Worm (Caenorhabditis elegans) whole organism, L1 larva: ENCODE measurements around the gene srv-1.

Experiments
- C04F5.9 ChIP-seq: sonication (generic microtip); optimal IDR thresholded peaks from 2 replicates; lab custom pipeline; 2016; ENCODE audit warnings: missing genetic modification characterization, missing compliant biosample characterization
- Y116A8C.19 ChIP-seq: sonication (generic microtip); optimal IDR thresholded peaks from 2 replicates; lab custom pipeline; 2016; ENCODE audit warnings: missing compliant biosample characterization, missing genetic modification characterization, borderline replicate concordance
- aly-2 ChIP-seq: fragments of 150-350 bp; optimal IDR thresholded peaks from 2 replicates; lab custom pipeline; 2014; ENCODE audit warnings: missing biosample characterization, missing genetic modification characterization
- ama-1 ChIP-seq: fragments of 150-350 bp; optimal IDR thresholded peaks from 2 replicates; lab custom pipeline; 2014
- ceh-8 ChIP-seq: fragments of 200-800 bp; sonication (Bioruptor generic); optimal IDR thresholded peaks from 2 replicates; lab custom pipeline; 2018; ENCODE audit warnings: mild to moderate bottlenecking, missing genetic modification characterization, moderate library complexity, missing compliant biosample characterization
- ceh-82 ChIP-seq, 3 experiments: fragments of 150-350 bp in 1 of 3; sonication (generic microtip) in 2 of 3; optimal IDR thresholded peaks; 2 replicates each; lab custom pipeline; 2014 to 2017; ENCODE audit warnings: missing biosample characterization in 3 of 3, missing genetic modification characterization in 3 of 3
- ceh-90 ChIP-seq: sonication (generic microtip); optimal IDR thresholded peaks from 2 replicates; lab custom pipeline; 2016; ENCODE audit warnings: missing genetic modification characterization, missing compliant biosample characterization
- dsc-1 ChIP-seq: sonication (generic microtip); optimal IDR thresholded peaks from 2 replicates; lab custom pipeline; 2016; ENCODE audit warnings: mild to moderate bottlenecking, missing genetic modification characterization, missing compliant biosample characterization
- efl-1 ChIP-seq, 4 experiments: fragments of 150-350 bp; optimal IDR thresholded peaks in 3 of 4; peaks in 1 of 4; 1 replicate in 1 of 4; 2 replicates in 3 of 4; lab custom pipeline; 2014; ENCODE audit warnings: missing biosample characterization in 2 of 4, missing genetic modification characterization in 2 of 4, missing genetic modification reagents in 2 of 4
- egl-27 ChIP-seq, 2 experiments: fragments of 150-350 bp in 1 of 2; sonication (generic microtip); optimal IDR thresholded peaks; 3 replicates each; lab custom pipeline; 2017 to 2018; ENCODE audit warnings: missing biosample characterization in 2 of 2, missing genetic modification characterization in 2 of 2, missing genetic modification reagents in 2 of 2
- elt-2 ChIP-seq: sonication (generic microtip); optimal IDR thresholded peaks from 2 replicates; lab custom pipeline; 2016; ENCODE audit warnings: missing genetic modification characterization, mild to moderate bottlenecking, inconsistent platforms, missing compliant biosample characterization, missing genetic modification reagents
- elt-3 ChIP-seq, 6 experiments: fragments of 150-350 bp in 1 of 6; sonication (generic microtip); optimal IDR thresholded peaks; 2 replicates each; lab custom pipeline; 2017 to 2018; ENCODE audit warnings: missing biosample characterization in 6 of 6, missing genetic modification characterization in 6 of 6, inconsistent platforms in 1 of 6
- fkh-10 ChIP-seq: sonication (generic microtip); optimal IDR thresholded peaks from 2 replicates; lab custom pipeline; 2017; ENCODE audit warnings: missing biosample characterization, missing genetic modification reagents, missing genetic modification characterization
- hpl-2 ChIP-seq: fragments of 150-350 bp; optimal IDR thresholded peaks from 2 replicates; lab custom pipeline; 2014; ENCODE audit warnings: missing biosample characterization, missing genetic modification reagents, missing genetic modification characterization
- irx-1 ChIP-seq: sonication (generic microtip); optimal IDR thresholded peaks from 2 replicates; lab custom pipeline; 2016; ENCODE audit warnings: missing genetic modification characterization, missing compliant biosample characterization
- isw-1 ChIP-seq: fragments of 200-800 bp; sonication (Bioruptor generic); IDR thresholded peaks from 2 replicates; pipeline ENCODE4 v1.3.6; 2022; ENCODE audit warnings: missing genetic modification characterization, missing compliant biosample characterization
- jun-1 ChIP-seq: fragments of 150-350 bp; optimal IDR thresholded peaks from 2 replicates; lab custom pipeline; 2014; ENCODE audit warnings: missing biosample characterization, missing genetic modification reagents, missing genetic modification characterization
- lin-13 ChIP-seq: fragments of 150-350 bp; optimal IDR thresholded peaks from 2 replicates; lab custom pipeline; 2014; ENCODE audit warnings: missing biosample characterization, missing genetic modification reagents, missing genetic modification characterization
- lin-15B ChIP-seq: fragments of 150-350 bp; sonication (generic microtip); optimal IDR thresholded peaks from 3 replicates; lab custom pipeline; 2014; ENCODE audit warnings: missing biosample characterization, missing genetic modification characterization
- lin-35 ChIP-seq, 2 experiments: fragments of 150-350 bp; optimal IDR thresholded peaks; 2 replicates each; lab custom pipeline; 2014; ENCODE audit warnings: missing biosample characterization in 2 of 2, missing genetic modification characterization in 2 of 2, missing genetic modification reagents in 2 of 2
- lsy-2 ChIP-seq, 2 experiments: fragments of 150-350 bp; optimal IDR thresholded peaks; 2 replicates each; lab custom pipeline; 2014; ENCODE audit warnings: missing biosample characterization in 2 of 2, missing genetic modification characterization in 2 of 2
- mef-2 ChIP-seq: fragments of 150-350 bp; optimal IDR thresholded peaks from 2 replicates; lab custom pipeline; 2014; ENCODE audit warnings: missing biosample characterization, missing genetic modification characterization
- mep-1 ChIP-seq: fragments of 150-350 bp; optimal IDR thresholded peaks from 2 replicates; lab custom pipeline; 2014; ENCODE audit warnings: missing biosample characterization, missing genetic modification characterization
- nhr-12 ChIP-seq: sonication (generic microtip); optimal IDR thresholded peaks from 2 replicates; lab custom pipeline; 2017; ENCODE audit warnings: missing biosample characterization, missing genetic modification characterization
- nhr-19 ChIP-seq: fragments of 200-800 bp; sonication (Bioruptor generic); conservative IDR thresholded peaks from 2 replicates; pipeline ENCODE4 v1.3.6; 2022; ENCODE audit warnings: missing genetic modification characterization, missing compliant biosample characterization
- nhr-237 ChIP-seq: fragments of 150-350 bp; optimal IDR thresholded peaks from 2 replicates; lab custom pipeline; 2014; ENCODE audit warnings: missing biosample characterization, missing genetic modification characterization
- nhr-47 ChIP-seq: sonication (generic microtip); optimal IDR thresholded peaks from 2 replicates; lab custom pipeline; 2016; ENCODE audit warnings: mild to moderate bottlenecking, missing genetic modification characterization, moderate library complexity, missing compliant biosample characterization
- nhr-71 ChIP-seq: sonication (generic microtip); optimal IDR thresholded peaks from 2 replicates; lab custom pipeline; 2016; ENCODE audit warnings: mild to moderate bottlenecking, missing genetic modification characterization, moderate library complexity, missing compliant biosample characterization
- nhr-76 ChIP-seq: sonication (generic microtip); optimal IDR thresholded peaks from 2 replicates; lab custom pipeline; 2017; ENCODE audit warnings: missing biosample characterization, missing genetic modification characterization
- nhr-90 ChIP-seq: sonication (generic microtip); optimal IDR thresholded peaks from 2 replicates; lab custom pipeline; 2016; ENCODE audit warnings: mild to moderate bottlenecking, missing genetic modification characterization, missing compliant biosample characterization; ENCODE audit not compliant: poor library complexity
- pax-3 ChIP-seq: fragments of 200-800 bp; sonication (Bioruptor generic); optimal IDR thresholded peaks from 2 replicates; lab custom pipeline; 2018; ENCODE audit warnings: mild to moderate bottlenecking, missing genetic modification characterization, moderate library complexity, missing compliant biosample characterization
- pqm-1 ChIP-seq: sonication (generic microtip); optimal IDR thresholded peaks from 3 replicates; lab custom pipeline; 2017; ENCODE audit warnings: missing biosample characterization, missing genetic modification characterization
- rnt-1 ChIP-seq: sonication (generic microtip); optimal IDR thresholded peaks from 2 replicates; lab custom pipeline; 2016; ENCODE audit warnings: mild to moderate bottlenecking, missing genetic modification characterization, moderate library complexity, missing compliant biosample characterization
- snpc-4 ChIP-seq: fragments of 150-350 bp; optimal IDR thresholded peaks from 2 replicates; lab custom pipeline; 2014; ENCODE audit warnings: missing biosample characterization, missing genetic modification characterization
- snu-23 ChIP-seq: sonication (generic microtip); optimal IDR thresholded peaks from 2 replicates; lab custom pipeline; 2016; ENCODE audit warnings: missing genetic modification characterization, missing compliant biosample characterization
- sox-4 ChIP-seq: sonication (generic microtip); optimal IDR thresholded peaks from 2 replicates; lab custom pipeline; 2016; ENCODE audit warnings: missing genetic modification characterization, missing compliant biosample characterization
- sptf-1 ChIP-seq: fragments of 150-350 bp; optimal IDR thresholded peaks from 2 replicates; lab custom pipeline; 2014; ENCODE audit warnings: missing biosample characterization, missing genetic modification characterization
- sup-37 ChIP-seq: fragments of 200-800 bp; sonication (Bioruptor generic); optimal IDR thresholded peaks from 2 replicates; lab custom pipeline; 2018; ENCODE audit warnings: mild to moderate bottlenecking, missing genetic modification characterization, missing compliant biosample characterization
- swsn-7 ChIP-seq: sonication (generic microtip); optimal IDR thresholded peaks from 2 replicates; lab custom pipeline; 2016; ENCODE audit warnings: missing genetic modification characterization, missing compliant biosample characterization
- unc-130 ChIP-seq: fragments of 150-350 bp; optimal IDR thresholded peaks from 2 replicates; lab custom pipeline; 2017; ENCODE audit warnings: missing biosample characterization, missing genetic modification characterization, inconsistent platforms
- unc-30 ChIP-seq: sonication (generic microtip); optimal IDR thresholded peaks from 2 replicates; lab custom pipeline; 2017; ENCODE audit warnings: missing biosample characterization, missing genetic modification characterization
- unc-86 ChIP-seq: sonication (generic microtip); optimal IDR thresholded peaks from 2 replicates; lab custom pipeline; 2016; ENCODE audit warnings: missing genetic modification characterization, missing compliant biosample characterization
- unc-98 ChIP-seq: fragments of 200-800 bp; sonication (Bioruptor generic); IDR thresholded peaks from 2 replicates; pipeline ENCODE4 v1.3.6; 2022; ENCODE audit warnings: missing genetic modification characterization, missing compliant biosample characterization
- vab-15 ChIP-seq: sonication (generic microtip); optimal IDR thresholded peaks from 2 replicates; lab custom pipeline; 2017; ENCODE audit warnings: missing genotype, mild to moderate bottlenecking, missing genetic modification characterization, missing compliant biosample characterization
- xbp-1 ChIP-seq: sonication (generic microtip); optimal IDR thresholded peaks from 2 replicates; lab custom pipeline; 2016; ENCODE audit warnings: missing genetic modification characterization, missing compliant biosample characterization
- zag-1 ChIP-seq: fragments of 150-350 bp; optimal IDR thresholded peaks from 2 replicates; lab custom pipeline; 2014; ENCODE audit warnings: missing biosample characterization, missing genetic modification characterization

srv-1 gene

DNA sequence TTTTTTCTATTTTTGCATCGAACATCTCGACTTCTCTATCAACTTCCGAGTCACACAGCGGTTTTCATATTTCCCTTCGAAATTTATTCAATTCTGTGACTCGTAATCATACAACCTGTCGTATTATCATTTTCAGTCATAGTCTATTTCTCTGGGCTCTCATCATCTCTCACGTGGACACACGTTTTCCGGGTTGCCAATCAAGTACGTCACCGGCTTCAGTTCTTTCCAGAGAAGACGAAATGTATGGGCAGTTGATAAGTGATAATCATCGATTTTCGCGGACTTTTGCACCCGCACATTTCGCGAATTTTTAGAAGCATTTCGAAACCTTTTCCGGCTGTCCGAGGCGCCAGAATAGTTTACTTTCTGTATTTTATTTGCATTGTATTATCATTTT, at the start of gene srv-1:
srv-1 (plus strand) TSS at position 131 of the 400 bp plus-strand sequence.
- TF ChIP-seq mep-1 (tag; lab: Kevin White, UChicago) (no peak), rnt-1 (tag; lab: Kevin White, UChicago) (no peak), lin-13 (GFP tag; lab: Kevin White, UChicago) (no peak), pqm-1 (tag; lab: Kevin White, UChicago) (peak; percentile 73), dsc-1 (tag; lab: Kevin White, UChicago) (no peak), lin-15B (no peak), sup-37 (GFP tag; lab: Kevin White, UChicago) (no peak), zag-1 (tag; lab: Kevin White, UChicago) (no peak), isw-1 (no peak), efl-1 (optimal IDR thresholded peaks at IDR 0.05; lab: Kevin White, UChicago) (no peak), efl-1 (GFP tag; optimal IDR thresholded peaks at IDR 0.05 in 1 of 2; lab: Kevin White, UChicago) (peak in 1 of 2 experiments; percentile 72), elt-2 (tag; lab: Kevin White, UChicago) (peak; percentile 92), pax-3 (tag; lab: Kevin White, UChicago) (no peak), elt-3 (tag; optimal IDR thresholded peaks at IDR 0.05; lab: Kevin White, UChicago) (no peak), lin-35 (GFP tag; optimal IDR thresholded peaks at IDR 0.05; lab: Kevin White, UChicago) (peak in 1 of 2 experiments; percentile 14), fkh-10 (GFP tag; lab: Kevin White, UChicago) (no peak), unc-30 (tag; lab: Kevin White, UChicago) (no peak), nhr-71 (tag; lab: Kevin White, UChicago) (peak; percentile 31), nhr-90 (peak; percentile 8)

DNA sequence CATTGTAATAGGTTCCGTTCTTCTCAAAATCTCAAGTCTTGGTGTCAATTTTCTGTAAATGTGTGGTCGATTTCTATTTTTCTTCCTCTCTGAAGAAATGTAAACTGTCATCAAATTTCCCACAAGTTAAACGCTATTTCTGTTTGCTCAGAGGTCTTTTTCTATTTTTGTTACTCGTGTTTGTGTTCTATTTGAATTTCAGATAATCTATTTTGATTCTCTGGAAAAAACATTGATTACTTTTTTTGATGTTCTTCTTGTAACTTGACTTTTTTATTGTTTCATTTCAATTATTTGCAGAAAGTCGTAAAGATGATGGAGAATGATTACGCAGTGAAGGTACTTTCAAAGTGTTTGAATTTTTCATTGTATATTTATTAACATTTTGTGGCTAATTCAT, 47.7 kb upstream of the srv-1 start, which contains the start of gene lim-8:
lim-8 (plus strand) TSS at position 301 of the 400 bp plus-strand sequence.
- TF ChIP-seq nhr-237 (tag; lab: Kevin White, UChicago) (no peak), aly-2 (tag; lab: Kevin White, UChicago) (no peak), jun-1 (tag; lab: Kevin White, UChicago) (no peak), elt-2 (tag; lab: Kevin White, UChicago) (no peak), mef-2 (no peak), sox-4 (tag; lab: Kevin White, UChicago) (no peak), unc-98 (GFP tag; lab: Robert Waterston, UW) (no peak)

DNA sequence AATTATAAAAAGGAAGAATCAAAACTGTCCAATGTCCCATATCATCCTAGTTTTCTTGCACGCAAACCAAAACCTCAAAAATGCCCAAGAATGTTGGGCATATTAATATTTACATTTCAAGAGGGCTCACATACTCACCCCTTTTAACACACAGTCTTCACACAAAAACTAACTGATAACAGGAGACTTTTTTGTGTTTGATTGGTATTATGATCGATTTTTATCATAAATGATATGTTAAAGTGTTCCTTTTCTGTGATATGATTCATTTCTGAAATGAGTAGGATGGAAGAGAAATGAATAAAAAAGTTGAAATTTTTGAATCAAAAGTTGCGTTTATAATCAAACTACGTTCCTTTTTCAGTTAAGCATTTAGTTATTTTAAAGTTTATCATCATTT, 47.1 kb upstream of the srv-1 start:
- TF ChIP-seq aly-2 (tag; lab: Kevin White, UChicago), result no peak
- TF ChIP-seq unc-130 (tag; lab: Kevin White, UChicago), result no peak
- peak; percentile 47 for TF ChIP-seq elt-2 (tag; lab: Kevin White, UChicago)
- TF ChIP-seq nhr-19 (GFP tag; lab: Robert Waterston, UW), result no peak

DNA sequence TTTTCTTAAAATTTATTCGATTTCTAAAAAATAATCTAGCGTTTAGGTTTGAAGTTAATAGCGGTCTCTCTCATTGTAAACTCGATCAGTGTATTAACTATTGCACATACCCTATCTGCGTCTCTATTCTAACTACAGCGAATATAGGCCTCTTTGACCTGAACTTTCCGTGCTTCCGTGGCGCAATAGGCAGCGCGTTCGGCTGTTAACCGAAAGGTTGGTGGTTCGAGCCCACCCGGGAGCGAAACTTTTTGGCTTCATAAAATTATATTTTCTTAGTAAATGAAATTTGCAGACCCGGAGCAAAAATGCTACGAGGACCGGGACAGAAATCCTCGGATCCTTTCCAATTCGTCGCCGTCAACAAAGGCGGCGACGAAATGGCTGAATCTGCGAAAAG, 44.8 kb upstream of the srv-1 start:
- no peak for TF ChIP-seq zag-1 (tag; lab: Kevin White, UChicago)
- TF ChIP-seq ceh-8, result no peak
- TF ChIP-seq ama-1 (lab: Kevin White, UChicago), result no peak
- no peak for TF ChIP-seq ceh-90 (tag; lab: Kevin White, UChicago)
- TF ChIP-seq hpl-2 (GFP tag; lab: Kevin White, UChicago), result no peak
- no peak for TF ChIP-seq snpc-4 (tag; lab: Kevin White, UChicago)
- TF ChIP-seq unc-130 (tag; lab: Kevin White, UChicago), result peak; percentile 12
- no peak for TF ChIP-seq ceh-82 (tag; optimal IDR thresholded peaks at IDR 0.05; lab: Kevin White, UChicago)
- TF ChIP-seq lsy-2 (tag; optimal IDR thresholded peaks at IDR 0.05; lab: Kevin White, UChicago), result peak in 1 of 2 experiments; percentile 58
- no peak for TF ChIP-seq aly-2 (tag; lab: Kevin White, UChicago)
- no peak for TF ChIP-seq unc-86 (tag; lab: Kevin White, UChicago)
- no peak for TF ChIP-seq vab-15 (tag; lab: Kevin White, UChicago)
- no peak for TF ChIP-seq xbp-1 (tag; lab: Kevin White, UChicago)
- TF ChIP-seq snu-23 (GFP tag; lab: Kevin White, UChicago), result peak; percentile 56
- TF ChIP-seq mep-1 (tag; lab: Kevin White, UChicago), result peak; percentile 46
- TF ChIP-seq nhr-47 (tag; lab: Kevin White, UChicago), result peak; percentile 51
- TF ChIP-seq Y116A8C.19 (tag; lab: Kevin White, UChicago), result no peak
- TF ChIP-seq elt-2 (tag; lab: Kevin White, UChicago), result peak; percentile 24
- TF ChIP-seq unc-98 (GFP tag; lab: Robert Waterston, UW), result no peak
- no peak for TF ChIP-seq irx-1 (tag; lab: Kevin White, UChicago)
- TF ChIP-seq rnt-1 (tag; lab: Kevin White, UChicago), result peak; percentile 46
- no peak for TF ChIP-seq nhr-12 (tag; lab: Kevin White, UChicago)
- TF ChIP-seq elt-3 (tag; optimal IDR thresholded peaks at IDR 0.05; lab: Kevin White, UChicago), result peak in 1 of 6 experiments; percentile 6
- no peak for TF ChIP-seq C04F5.9
- peak; percentile 69 for TF ChIP-seq nhr-90
- TF ChIP-seq egl-27 (tag; optimal IDR thresholded peaks at IDR 0.05; lab: Kevin White, UChicago), result no peak
- no peak for TF ChIP-seq sptf-1 (tag; lab: Kevin White, UChicago)
- TF ChIP-seq nhr-76 (tag; lab: Kevin White, UChicago), result no peak
- TF ChIP-seq swsn-7 (tag; lab: Kevin White, UChicago), result peak; percentile 6
- no peak for TF ChIP-seq pax-3 (tag; lab: Kevin White, UChicago)
